Worm (Caenorhabditis elegans) whole organism, L1 larva: ENCODE results near the gene elb-1.

Source experiments
- C16A3.4 ChIP-seq: fragments of 150-350 bp; optimal IDR thresholded peaks from 2 replicates; lab custom pipeline; 2014; ENCODE audit warnings: missing biosample characterization, missing genetic modification characterization
- F16B12.6 ChIP-seq: fragments of 150-350 bp; optimal IDR thresholded peaks from 2 replicates; lab custom pipeline; 2014; ENCODE audit warnings: missing biosample characterization, missing genetic modification characterization
- aha-1 ChIP-seq: fragments of 150-350 bp; optimal IDR thresholded peaks from 2 replicates; lab custom pipeline; 2014; ENCODE audit warnings: missing biosample characterization, missing genetic modification characterization
- alr-1 ChIP-seq: fragments of 200-800 bp; sonication (Bioruptor generic); optimal IDR thresholded peaks from 2 replicates; lab custom pipeline; 2018; ENCODE audit warnings: borderline replicate concordance, mild to moderate bottlenecking, missing genetic modification characterization, missing compliant biosample characterization
- aly-2 ChIP-seq: fragments of 150-350 bp; optimal IDR thresholded peaks from 2 replicates; lab custom pipeline; 2014; ENCODE audit warnings: missing biosample characterization, missing genetic modification characterization
- ceh-63 ChIP-seq: fragments of 200-800 bp; sonication (Bioruptor generic); optimal IDR thresholded peaks from 2 replicates; lab custom pipeline; 2018; ENCODE audit warnings: mild to moderate bottlenecking, missing genetic modification characterization, missing compliant biosample characterization
- ceh-88 ChIP-seq: fragments of 200-800 bp; sonication (Bioruptor generic); IDR thresholded peaks from 2 replicates; pipeline ENCODE4 v1.3.6; 2022; ENCODE audit warnings: missing genetic modification characterization, missing compliant biosample characterization
- dsc-1 ChIP-seq: sonication (generic microtip); optimal IDR thresholded peaks from 2 replicates; lab custom pipeline; 2016; ENCODE audit warnings: mild to moderate bottlenecking, missing genetic modification characterization, missing compliant biosample characterization
- egl-13 ChIP-seq: sonication (generic microtip); optimal IDR thresholded peaks from 2 replicates; lab custom pipeline; 2016; ENCODE audit warnings: missing genotype, missing genetic modification reagents, missing genetic modification characterization, missing compliant biosample characterization
- elt-2 ChIP-seq: sonication (generic microtip); optimal IDR thresholded peaks from 2 replicates; lab custom pipeline; 2016; ENCODE audit warnings: missing genetic modification characterization, mild to moderate bottlenecking, inconsistent platforms, missing compliant biosample characterization, missing genetic modification reagents
- elt-3 ChIP-seq, 6 experiments: fragments of 150-350 bp in 1 of 6; sonication (generic microtip); optimal IDR thresholded peaks; 2 replicates each; lab custom pipeline; 2017 to 2018; ENCODE audit warnings: missing biosample characterization in 6 of 6, missing genetic modification characterization in 6 of 6, inconsistent platforms in 1 of 6
- ets-5 ChIP-seq: fragments of 200-800 bp; sonication (Bioruptor generic); IDR thresholded peaks from 2 replicates; pipeline ENCODE4 v1.3.6; 2022; ENCODE audit warnings: missing genetic modification characterization, missing compliant biosample characterization
- fkh-10 ChIP-seq: sonication (generic microtip); optimal IDR thresholded peaks from 2 replicates; lab custom pipeline; 2017; ENCODE audit warnings: missing biosample characterization, missing genetic modification reagents, missing genetic modification characterization
- fkh-4 ChIP-seq: sonication (generic microtip); optimal IDR thresholded peaks from 2 replicates; lab custom pipeline; 2016; ENCODE audit warnings: missing compliant biosample characterization, missing genetic modification characterization, borderline replicate concordance
- fkh-8 ChIP-seq: sonication (generic microtip); optimal IDR thresholded peaks from 2 replicates; lab custom pipeline; 2016; ENCODE audit warnings: mild to moderate bottlenecking, missing genetic modification characterization, missing compliant biosample characterization
- fos-1 ChIP-seq: fragments of 150-350 bp; optimal IDR thresholded peaks from 2 replicates; lab custom pipeline; 2014; ENCODE audit warnings: missing biosample characterization, missing genetic modification characterization
- grh-1 ChIP-seq: fragments of 200-800 bp; sonication (Bioruptor generic); IDR thresholded peaks from 2 replicates; pipeline ENCODE4 v1.3.6; 2022; ENCODE audit warnings: missing genetic modification reagents, missing genetic modification characterization, missing compliant biosample characterization
- hlh-17 ChIP-seq: fragments of 200-800 bp; sonication (Bioruptor generic); optimal IDR thresholded peaks from 2 replicates; lab custom pipeline; 2018; ENCODE audit warnings: missing genetic modification characterization, mild to moderate bottlenecking, missing compliant biosample characterization, moderate library complexity, borderline replicate concordance
- irx-1 ChIP-seq: sonication (generic microtip); optimal IDR thresholded peaks from 2 replicates; lab custom pipeline; 2016; ENCODE audit warnings: missing genetic modification characterization, missing compliant biosample characterization
- isw-1 ChIP-seq: fragments of 200-800 bp; sonication (Bioruptor generic); IDR thresholded peaks from 2 replicates; pipeline ENCODE4 v1.3.6; 2022; ENCODE audit warnings: missing genetic modification characterization, missing compliant biosample characterization
- jun-1 ChIP-seq: fragments of 150-350 bp; optimal IDR thresholded peaks from 2 replicates; lab custom pipeline; 2014; ENCODE audit warnings: missing biosample characterization, missing genetic modification reagents, missing genetic modification characterization
- lin-14 ChIP-seq: fragments of 200-800 bp; sonication (Bioruptor generic); optimal IDR thresholded peaks from 2 replicates; lab custom pipeline; 2018; ENCODE audit warnings: mild to moderate bottlenecking, missing genetic modification characterization, moderate library complexity, missing compliant biosample characterization
- lin-35 ChIP-seq, 2 experiments: fragments of 150-350 bp; optimal IDR thresholded peaks; 2 replicates each; lab custom pipeline; 2014; ENCODE audit warnings: missing biosample characterization in 2 of 2, missing genetic modification characterization in 2 of 2, missing genetic modification reagents in 2 of 2
- lin-39 ChIP-seq: fragments of 150-350 bp; optimal IDR thresholded peaks from 2 replicates; lab custom pipeline; 2014; ENCODE audit warnings: missing biosample characterization, missing genetic modification reagents, missing genetic modification characterization
- lir-3 ChIP-seq: sonication (generic microtip); optimal IDR thresholded peaks from 2 replicates; lab custom pipeline; 2016; ENCODE audit warnings: mild to moderate bottlenecking, missing genetic modification characterization, moderate library complexity, missing compliant biosample characterization; ENCODE audit not compliant: poor library complexity
- mab-9 ChIP-seq: fragments of 200-800 bp; sonication (Bioruptor generic); IDR thresholded peaks from 2 replicates; pipeline ENCODE4 v1.3.6; 2022; ENCODE audit warnings: missing genetic modification reagents, missing genetic modification characterization, missing compliant biosample characterization
- mef-2 ChIP-seq: fragments of 150-350 bp; optimal IDR thresholded peaks from 2 replicates; lab custom pipeline; 2014; ENCODE audit warnings: missing biosample characterization, missing genetic modification characterization
- mep-1 ChIP-seq: fragments of 150-350 bp; optimal IDR thresholded peaks from 2 replicates; lab custom pipeline; 2014; ENCODE audit warnings: missing biosample characterization, missing genetic modification characterization
- nhr-11 ChIP-seq: fragments of 150-350 bp; optimal IDR thresholded peaks from 2 replicates; lab custom pipeline; 2014; ENCODE audit warnings: missing biosample characterization, missing genetic modification characterization
- nhr-47 ChIP-seq: sonication (generic microtip); optimal IDR thresholded peaks from 2 replicates; lab custom pipeline; 2016; ENCODE audit warnings: mild to moderate bottlenecking, missing genetic modification characterization, moderate library complexity, missing compliant biosample characterization
- nhr-71 ChIP-seq: sonication (generic microtip); optimal IDR thresholded peaks from 2 replicates; lab custom pipeline; 2016; ENCODE audit warnings: mild to moderate bottlenecking, missing genetic modification characterization, moderate library complexity, missing compliant biosample characterization
- nhr-76 ChIP-seq: sonication (generic microtip); optimal IDR thresholded peaks from 2 replicates; lab custom pipeline; 2017; ENCODE audit warnings: missing biosample characterization, missing genetic modification characterization
- nhr-77 ChIP-seq: fragments of 150-350 bp; optimal IDR thresholded peaks from 2 replicates; lab custom pipeline; 2014; ENCODE audit warnings: missing biosample characterization, missing genetic modification characterization
- nhr-90 ChIP-seq: sonication (generic microtip); optimal IDR thresholded peaks from 2 replicates; lab custom pipeline; 2016; ENCODE audit warnings: mild to moderate bottlenecking, missing genetic modification characterization, missing compliant biosample characterization; ENCODE audit not compliant: poor library complexity
- pax-3 ChIP-seq: fragments of 200-800 bp; sonication (Bioruptor generic); optimal IDR thresholded peaks from 2 replicates; lab custom pipeline; 2018; ENCODE audit warnings: mild to moderate bottlenecking, missing genetic modification characterization, moderate library complexity, missing compliant biosample characterization
- snpc-4 ChIP-seq: fragments of 150-350 bp; optimal IDR thresholded peaks from 2 replicates; lab custom pipeline; 2014; ENCODE audit warnings: missing biosample characterization, missing genetic modification characterization
- sox-4 ChIP-seq: sonication (generic microtip); optimal IDR thresholded peaks from 2 replicates; lab custom pipeline; 2016; ENCODE audit warnings: missing genetic modification characterization, missing compliant biosample characterization
- sptf-1 ChIP-seq: fragments of 150-350 bp; optimal IDR thresholded peaks from 2 replicates; lab custom pipeline; 2014; ENCODE audit warnings: missing biosample characterization, missing genetic modification characterization
- tbx-2 ChIP-seq: sonication (generic microtip); optimal IDR thresholded peaks from 2 replicates; lab custom pipeline; 2016; ENCODE audit warnings: missing genetic modification characterization, missing compliant biosample characterization
- tlp-1 ChIP-seq: fragments of 150-350 bp; optimal IDR thresholded peaks from 2 replicates; lab custom pipeline; 2014; ENCODE audit warnings: missing biosample characterization, missing genetic modification characterization
- unc-130 ChIP-seq: fragments of 150-350 bp; optimal IDR thresholded peaks from 2 replicates; lab custom pipeline; 2017; ENCODE audit warnings: missing biosample characterization, missing genetic modification characterization, inconsistent platforms
- unc-30 ChIP-seq: sonication (generic microtip); optimal IDR thresholded peaks from 2 replicates; lab custom pipeline; 2017; ENCODE audit warnings: missing biosample characterization, missing genetic modification characterization
- unc-86 ChIP-seq: sonication (generic microtip); optimal IDR thresholded peaks from 2 replicates; lab custom pipeline; 2016; ENCODE audit warnings: missing genetic modification characterization, missing compliant biosample characterization
- unc-98 ChIP-seq: fragments of 200-800 bp; sonication (Bioruptor generic); IDR thresholded peaks from 2 replicates; pipeline ENCODE4 v1.3.6; 2022; ENCODE audit warnings: missing genetic modification characterization, missing compliant biosample characterization
- zag-1 ChIP-seq: fragments of 150-350 bp; optimal IDR thresholded peaks from 2 replicates; lab custom pipeline; 2014; ENCODE audit warnings: missing biosample characterization, missing genetic modification characterization
- zip-4 ChIP-seq: fragments of 200-800 bp; sonication (Bioruptor generic); optimal IDR thresholded peaks from 2 replicates; lab custom pipeline; 2018; ENCODE audit warnings: mild to moderate bottlenecking, missing genetic modification characterization, moderate library complexity, missing compliant biosample characterization

The elb-1 gene

ce11 chrIII:11746718-11747117, 27.5 kb upstream of the elb-1 start, which contains the start of gene mrt-2 (continued):
- no peak for TF ChIP-seq lin-14 (GFP tag; lab: Kevin White, UChicago)
- TF ChIP-seq mab-9 (GFP tag; lab: Robert Waterston, UW): peak; percentile 60
- TF ChIP-seq fkh-10 (GFP tag; lab: Kevin White, UChicago): peak; percentile 23
- peak in 2 of 6 experiments; percentile 46 to 60 for TF ChIP-seq elt-3 (tag; optimal IDR thresholded peaks at IDR 0.05; lab: Kevin White, UChicago)
- TF ChIP-seq unc-30 (tag; lab: Kevin White, UChicago): no peak
- TF ChIP-seq snpc-4 (tag; lab: Kevin White, UChicago): peak; percentile 37
- TF ChIP-seq unc-98 (GFP tag; lab: Robert Waterston, UW): peak; percentile 90
- TF ChIP-seq nhr-71 (tag; lab: Kevin White, UChicago): peak; percentile 95
- TF ChIP-seq nhr-76 (tag; lab: Kevin White, UChicago): no peak
- peak; percentile 93 for TF ChIP-seq sox-4
- peak; percentile 39 for TF ChIP-seq zip-4 (GFP tag; lab: Kevin White, UChicago)
- TF ChIP-seq nhr-11 (tag; lab: Kevin White, UChicago): no peak
- no peak for TF ChIP-seq lir-3 (tag; lab: Kevin White, UChicago)
- no peak for TF ChIP-seq ets-5 (GFP tag; lab: Robert Waterston, UW)
- TF ChIP-seq ceh-88 (GFP tag; lab: Robert Waterston, UW): peak; percentile 71; the same call in 1 of the 2 replicates
- peak; percentile 96 for TF ChIP-seq irx-1 (tag; lab: Kevin White, UChicago)
- TF ChIP-seq aha-1 (tag; lab: Kevin White, UChicago): no peak
- peak; percentile 95 for TF ChIP-seq pax-3 (tag; lab: Kevin White, UChicago)
- TF ChIP-seq fkh-4 (tag; lab: Kevin White, UChicago): peak; percentile 98
- TF ChIP-seq grh-1 (GFP tag; lab: Robert Waterston, UW): peak; percentile 82
- TF ChIP-seq dsc-1: peak; percentile 95
- peak; percentile 97 to 98 for TF ChIP-seq lin-35 (GFP tag; optimal IDR thresholded peaks at IDR 0.05; lab: Kevin White, UChicago)
- TF ChIP-seq fos-1: peak; percentile 48
- TF ChIP-seq nhr-77: peak; percentile 14
- TF ChIP-seq aly-2 (tag; lab: Kevin White, UChicago): peak; percentile 47
- peak; percentile 94 for TF ChIP-seq tbx-2
- TF ChIP-seq lin-39: peak; percentile 87
- peak; percentile 68 for TF ChIP-seq C16A3.4
- TF ChIP-seq tlp-1: no peak
- peak; percentile 78 for TF ChIP-seq isw-1 (GFP tag; lab: Robert Waterston, UW)
- TF ChIP-seq zag-1 (tag; lab: Kevin White, UChicago): no peak
- no peak for TF ChIP-seq alr-1
- no peak for TF ChIP-seq hlh-17 (GFP tag; lab: Kevin White, UChicago)
- TF ChIP-seq fkh-8 (tag; lab: Kevin White, UChicago): peak; percentile 80
- TF ChIP-seq mep-1: peak; percentile 79
- TF ChIP-seq nhr-47 (tag; lab: Kevin White, UChicago): peak; percentile 95
- TF ChIP-seq ceh-63: peak; percentile 6
- TF ChIP-seq nhr-90 (tag; lab: Kevin White, UChicago): peak; percentile 97
- peak; percentile 97 for TF ChIP-seq egl-13 (tag; lab: Kevin White, UChicago)
- peak; percentile 54 for TF ChIP-seq F16B12.6 (tag; lab: Kevin White, UChicago)
- no peak for TF ChIP-seq mef-2
- peak; percentile 79 for TF ChIP-seq unc-86 (tag; lab: Kevin White, UChicago)
- TF ChIP-seq sptf-1: no peak
- peak; percentile 34 for TF ChIP-seq jun-1
- TF ChIP-seq elt-2: peak; percentile 78
- peak; percentile 76 for TF ChIP-seq unc-130 (tag; lab: Kevin White, UChicago)
